Fruit fly (Drosophila melanogaster) whole organism, prepupa: ENCODE measurements around the gene hbt.

Experiments used
- Blimp-1 ChIP-seq: fragments of 200-800 bp; sonication (Bioruptor generic); optimal IDR thresholded peaks from 3 replicates; lab custom pipeline; 2017; ENCODE audit warnings: missing biosample characterization, missing genetic modification characterization, mild to moderate bottlenecking, moderate library complexity, missing genetic modification reagents
- CG10631 ChIP-seq: fragments of 200-800 bp; sonication (Bioruptor generic); optimal IDR thresholded peaks from 2 replicates; lab custom pipeline; 2016; ENCODE audit warnings: missing biosample characterization, missing genetic modification characterization
- CG10669 ChIP-seq: fragments of 200-800 bp; sonication (Bioruptor generic); optimal IDR thresholded peaks from 3 replicates; lab custom pipeline; 2018; ENCODE audit warnings: missing biosample characterization, mild to moderate bottlenecking, missing genetic modification characterization, moderate library complexity
- CG11294 ChIP-seq: fragments of 200-800 bp; sonication (Bioruptor generic); IDR thresholded peaks from 2 replicates; pipeline ENCODE4 v1.3.6; 2022; ENCODE audit warnings: missing biosample characterization, missing genetic modification characterization
- CG11762 ChIP-seq: fragments of 200-800 bp; sonication (Bioruptor generic); optimal IDR thresholded peaks from 3 replicates; lab custom pipeline; 2016; ENCODE audit warnings: missing biosample characterization, missing genetic modification characterization; ENCODE audit not compliant: insufficient read depth
- CG11902 ChIP-seq: fragments of 200-800 bp; sonication (Bioruptor generic); optimal IDR thresholded peaks from 3 replicates; lab custom pipeline; 2016; ENCODE audit warnings: missing biosample characterization, missing genetic modification characterization
- CG15336 ChIP-seq: fragments of 200-800 bp; sonication (Bioruptor generic); IDR thresholded peaks from 2 replicates; pipeline ENCODE4 v1.3.6; 2022; ENCODE audit warnings: missing biosample characterization, missing genetic modification characterization
- CG1621 ChIP-seq: fragments of 200-800 bp; sonication (Bioruptor generic); optimal IDR thresholded peaks from 3 replicates; lab custom pipeline; 2018; ENCODE audit warnings: missing biosample characterization, mild to moderate bottlenecking, missing genetic modification characterization
- CG16779 ChIP-seq: fragments of 200-800 bp; sonication (Bioruptor generic); optimal IDR thresholded peaks from 3 replicates; lab custom pipeline; 2017; ENCODE audit warnings: missing biosample characterization, mild to moderate bottlenecking, missing genetic modification characterization
- CG31627 ChIP-seq: fragments of 200-800 bp; sonication (Bioruptor generic); optimal IDR thresholded peaks from 3 replicates; lab custom pipeline; 2016; ENCODE audit warnings: missing biosample characterization, missing genetic modification characterization
- CG32006 ChIP-seq: fragments of 200-800 bp; sonication (Bioruptor generic); optimal IDR thresholded peaks from 3 replicates; lab custom pipeline; 2017; ENCODE audit warnings: missing biosample characterization, mild to moderate bottlenecking, missing genetic modification characterization
- CG34406 ChIP-seq: fragments of 200-800 bp; sonication (Bioruptor generic); optimal IDR thresholded peaks from 3 replicates; lab custom pipeline; 2016; ENCODE audit warnings: missing biosample characterization, missing genetic modification characterization
- CG3919 ChIP-seq: fragments of 200-800 bp; sonication (Bioruptor generic); optimal IDR thresholded peaks from 3 replicates; lab custom pipeline; 2016; ENCODE audit warnings: missing biosample characterization, missing genetic modification characterization
- CG4318 ChIP-seq: fragments of 200-800 bp; sonication (Bioruptor generic); optimal IDR thresholded peaks from 3 replicates; lab custom pipeline; 2017; ENCODE audit warnings: missing biosample characterization, mild to moderate bottlenecking, missing genetic modification characterization
- CG6163 ChIP-seq: fragments of 200-800 bp; sonication (Bioruptor generic); IDR thresholded peaks from 3 replicates; pipeline ENCODE4 v1.3.6; 2022; ENCODE audit warnings: missing biosample characterization, missing genetic modification characterization
- CG6792 ChIP-seq: fragments of 200-800 bp; sonication (Bioruptor generic); optimal IDR thresholded peaks from 3 replicates; lab custom pipeline; 2016; ENCODE audit warnings: missing biosample characterization, missing genetic modification characterization
- CG6808 ChIP-seq: fragments of 200-800 bp; sonication (Bioruptor generic); optimal IDR thresholded peaks from 3 replicates; lab custom pipeline; 2017; ENCODE audit warnings: missing biosample characterization, missing genetic modification characterization, mild to moderate bottlenecking, moderate library complexity, missing genetic modification reagents
- CG7368 ChIP-seq: fragments of 200-800 bp; sonication (Bioruptor generic); optimal IDR thresholded peaks from 3 replicates; lab custom pipeline; 2016; ENCODE audit warnings: missing biosample characterization, missing genetic modification characterization
- CG8119 ChIP-seq: fragments of 200-800 bp; sonication (Bioruptor generic); IDR thresholded peaks from 3 replicates; pipeline ENCODE4 v1.3.6; 2022; ENCODE audit warnings: missing biosample characterization, missing genetic modification characterization
- CG8632 ChIP-seq: fragments of 200-800 bp; sonication (Bioruptor generic); optimal IDR thresholded peaks from 3 replicates; lab custom pipeline; 2016; ENCODE audit warnings: missing biosample characterization, missing genetic modification characterization
- CG9139 ChIP-seq: fragments of 200-800 bp; sonication (Bioruptor generic); optimal IDR thresholded peaks from 3 replicates; lab custom pipeline; 2017; ENCODE audit warnings: missing biosample characterization, mild to moderate bottlenecking, missing genetic modification characterization
- Eip75B ChIP-seq: fragments of 200-800 bp; sonication (Bioruptor generic); optimal IDR thresholded peaks from 3 replicates; lab custom pipeline; 2016; ENCODE audit warnings: missing biosample characterization, missing genetic modification characterization
- Eip93F ChIP-seq: fragments of 200-800 bp; sonication (Bioruptor generic); optimal IDR thresholded peaks from 2 replicates; lab custom pipeline; 2016; ENCODE audit warnings: missing biosample characterization, mild to moderate bottlenecking, missing genetic modification characterization
- Ets21C ChIP-seq: fragments of 200-800 bp; sonication (Bioruptor generic); optimal IDR thresholded peaks from 3 replicates; lab custom pipeline; 2016; ENCODE audit warnings: missing biosample characterization, missing genetic modification characterization
- Gug ChIP-seq: fragments of 200-800 bp; sonication (Bioruptor generic); IDR thresholded peaks from 2 replicates; pipeline ENCODE4 v1.3.6; 2022; ENCODE audit warnings: missing biosample characterization, missing genetic modification characterization
- Hr38 ChIP-seq: sonication (Bioruptor generic); optimal IDR thresholded peaks from 2 replicates; lab custom pipeline; 2016; ENCODE audit warnings: missing biosample characterization, missing genetic modification characterization
- Hr39 ChIP-seq: fragments of 200-800 bp; sonication (Bioruptor generic); optimal IDR thresholded peaks from 2 replicates; lab custom pipeline; 2016; ENCODE audit warnings: missing biosample characterization, missing genetic modification characterization
- Hr4 ChIP-seq: fragments of 200-800 bp; sonication (Bioruptor generic); optimal IDR thresholded peaks from 3 replicates; lab custom pipeline; 2016; ENCODE audit warnings: missing biosample characterization, missing genetic modification characterization
- Lpt ChIP-seq: fragments of 200-800 bp; sonication (Bioruptor generic); optimal IDR thresholded peaks from 3 replicates; lab custom pipeline; 2016; ENCODE audit warnings: missing biosample characterization, missing genetic modification characterization
- OdsH ChIP-seq: fragments of 200-800 bp; sonication (Bioruptor generic); optimal IDR thresholded peaks from 3 replicates; lab custom pipeline; 2016; ENCODE audit warnings: missing biosample characterization, missing genetic modification characterization
- Smox ChIP-seq: fragments of 200-800 bp; sonication (Bioruptor generic); optimal IDR thresholded peaks from 3 replicates; lab custom pipeline; 2016; ENCODE audit warnings: missing biosample characterization, missing genetic modification characterization
- Sox102F ChIP-seq: fragments of 200-800 bp; sonication (Bioruptor generic); optimal IDR thresholded peaks from 2 replicates; lab custom pipeline; 2016; ENCODE audit warnings: missing biosample characterization, mild to moderate bottlenecking, missing genetic modification characterization
- Sox15 ChIP-seq: fragments of 200-800 bp; sonication (Bioruptor generic); optimal IDR thresholded peaks from 3 replicates; lab custom pipeline; 2016; ENCODE audit warnings: missing biosample characterization, missing genetic modification characterization
- achi ChIP-seq: fragments of 200-800 bp; sonication (Bioruptor generic); optimal IDR thresholded peaks from 3 replicates; lab custom pipeline; 2016; ENCODE audit warnings: missing biosample characterization, missing genetic modification characterization
- acj6 ChIP-seq: fragments of 200-800 bp; sonication (Bioruptor generic); optimal IDR thresholded peaks from 3 replicates; lab custom pipeline; 2016; ENCODE audit warnings: missing biosample characterization, missing genetic modification characterization
- dac ChIP-seq: fragments of 200-800 bp; sonication (Bioruptor generic); optimal IDR thresholded peaks from 2 replicates; lab custom pipeline; 2017; ENCODE audit warnings: missing biosample characterization, mild to moderate bottlenecking, missing genetic modification characterization
- dsx ChIP-seq: fragments of 200-800 bp; optimal IDR thresholded peaks from 3 replicates; lab custom pipeline; 2019; ENCODE audit warnings: missing biosample characterization, mild to moderate bottlenecking, missing genetic modification characterization, moderate library complexity; ENCODE audit not compliant: poor library complexity, severe bottlenecking
- eg ChIP-seq: fragments of 200-800 bp; sonication (Bioruptor generic); IDR thresholded peaks from 3 replicates; pipeline ENCODE4 v1.3.6; 2022; ENCODE audit warnings: missing biosample characterization, missing genetic modification characterization
- esn ChIP-seq: fragments of 200-800 bp; sonication (Bioruptor generic); optimal IDR thresholded peaks from 2 replicates; lab custom pipeline; 2016; ENCODE audit warnings: missing biosample characterization, mild to moderate bottlenecking, missing genetic modification characterization, moderate library complexity
- fd59A ChIP-seq: fragments of 200-800 bp; sonication (Bioruptor generic); optimal IDR thresholded peaks from 2 replicates; lab custom pipeline; 2017; ENCODE audit warnings: missing biosample characterization, mild to moderate bottlenecking, missing genetic modification characterization, missing genetic modification reagents
- fd85E ChIP-seq: fragments of 200-800 bp; sonication (Bioruptor generic); optimal IDR thresholded peaks from 3 replicates; lab custom pipeline; 2016; ENCODE audit warnings: missing biosample characterization, missing genetic modification characterization
- fkh ChIP-seq: fragments of 200-800 bp; sonication (Bioruptor generic); optimal IDR thresholded peaks from 3 replicates; lab custom pipeline; 2017; ENCODE audit warnings: missing biosample characterization, mild to moderate bottlenecking, missing genetic modification characterization, moderate library complexity
- lz ChIP-seq: fragments of 200-800 bp; sonication (Bioruptor generic); optimal IDR thresholded peaks from 3 replicates; lab custom pipeline; 2016; ENCODE audit warnings: missing biosample characterization, missing genetic modification characterization
- net ChIP-seq: fragments of 200-800 bp; sonication (Bioruptor generic); optimal IDR thresholded peaks from 3 replicates; lab custom pipeline; 2016; ENCODE audit warnings: missing biosample characterization, missing genetic modification characterization
- pdm3 ChIP-seq: fragments of 200-800 bp; sonication (Bioruptor generic); optimal IDR thresholded peaks from 3 replicates; lab custom pipeline; 2016; ENCODE audit warnings: missing biosample characterization, missing genetic modification characterization
- salr ChIP-seq, 2 experiments: fragments of 200-800 bp; sonication (Bioruptor generic); optimal IDR thresholded peaks; 3 replicates each; lab custom pipeline; 2016 to 2018; ENCODE audit warnings: missing biosample characterization in 2 of 2, missing genetic modification characterization in 2 of 2, mild to moderate bottlenecking in 1 of 2
- svp ChIP-seq: fragments of 200-800 bp; sonication (Bioruptor generic); peaks from one replicate; lab custom pipeline; 2016; ENCODE audit warnings: missing biosample characterization, missing genetic modification characterization
- topi ChIP-seq: fragments of 200-800 bp; sonication (Bioruptor generic); optimal IDR thresholded peaks from 3 replicates; lab custom pipeline; 2016; ENCODE audit warnings: missing biosample characterization, missing genetic modification characterization
- vri ChIP-seq: fragments of 200-800 bp; sonication (Bioruptor generic); optimal IDR thresholded peaks from 3 replicates; lab custom pipeline; 2016; ENCODE audit warnings: missing biosample characterization, mild to moderate bottlenecking, missing genetic modification characterization

hbt gene

dm6 chr2L:13289689-13290088, 41.2 kb downstream of the hbt start, which contains the start of gene CG31729 (continued):
- TF ChIP-seq CG4318 (GFP tag; lab: Kevin White, UChicago) (no peak), CG6808 (GFP tag; lab: Kevin White, UChicago) (no peak), Hr4 (GFP tag; lab: Kevin White, UChicago) (no peak), dsx (GFP tag; lab: Kevin White, UChicago) (no peak), esn (GFP tag; lab: Kevin White, UChicago) (peak; percentile 44), acj6 (GFP tag; lab: Kevin White, UChicago) (peak; percentile 15), CG15336 (GFP tag; lab: Robert Waterston, UW) (no peak), salr (GFP tag; optimal IDR thresholded peaks at IDR 0.05; lab: Kevin White, UChicago) (no peak), lz (peak; percentile 22), CG32006 (no peak), Smox (GFP tag; lab: Kevin White, UChicago) (no peak), dac (GFP tag; lab: Kevin White, UChicago) (no peak), CG10631 (GFP tag; lab: Kevin White, UChicago) (peak; percentile 2)

- TF ChIP-seq Eip75B, result no peak
- no peak for TF ChIP-seq fd59A (GFP tag; lab: Kevin White, UChicago)
- TF ChIP-seq fkh (GFP tag; lab: Kevin White, UChicago), result no peak
- no peak for TF ChIP-seq Hr4 (GFP tag; lab: Kevin White, UChicago)
- no peak for TF ChIP-seq CG16779
- peak; percentile 54 for TF ChIP-seq CG4318 (GFP tag; lab: Kevin White, UChicago)
- TF ChIP-seq acj6 (GFP tag; lab: Kevin White, UChicago), result peak; percentile 70
- TF ChIP-seq OdsH (GFP tag; lab: Kevin White, UChicago), result peak; percentile 77
- peak; percentile 47 for TF ChIP-seq CG34406 (GFP tag; lab: Kevin White, UChicago)
- peak; percentile 37 for TF ChIP-seq Sox15 (GFP tag; lab: Kevin White, UChicago)
- TF ChIP-seq fd85E (GFP tag; lab: Kevin White, UChicago), result no peak
- no peak for TF ChIP-seq CG9139
- TF ChIP-seq dac (GFP tag; lab: Kevin White, UChicago), result peak; percentile 33
- TF ChIP-seq Ets21C, result peak; percentile 9
- peak; percentile 60 for TF ChIP-seq esn (GFP tag; lab: Kevin White, UChicago)
- TF ChIP-seq eg (GFP tag; lab: Robert Waterston, UW), result no peak
- TF ChIP-seq net, result no peak
- peak; percentile 69 for TF ChIP-seq achi (GFP tag; lab: Kevin White, UChicago)
- TF ChIP-seq Sox102F, result no peak
- no peak for TF ChIP-seq CG7368
- TF ChIP-seq CG10669 (GFP tag; lab: Kevin White, UChicago), result no peak
- no peak for TF ChIP-seq topi (GFP tag; lab: Kevin White, UChicago)
- no peak for TF ChIP-seq salr (GFP tag; optimal IDR thresholded peaks at IDR 0.05; lab: Kevin White, UChicago)
- TF ChIP-seq CG11902 (GFP tag; lab: Kevin White, UChicago), result peak; percentile 34
- TF ChIP-seq Eip93F (GFP tag; lab: Kevin White, UChicago), result no peak
- TF ChIP-seq Lpt (GFP tag; lab: Kevin White, UChicago), result no peak
- no peak for TF ChIP-seq CG6808 (GFP tag; lab: Kevin White, UChicago)
- TF ChIP-seq pdm3 (GFP tag; lab: Kevin White, UChicago), result no peak
- TF ChIP-seq svp (GFP tag; lab: Kevin White, UChicago), result no peak
- TF ChIP-seq CG31627, result no peak
- TF ChIP-seq Gug (GFP tag; lab: Robert Waterston, UW), result no peak
- TF ChIP-seq Smox (GFP tag; lab: Kevin White, UChicago), result no peak
- TF ChIP-seq CG3919 (GFP tag; lab: Kevin White, UChicago), result no peak
- TF ChIP-seq CG1621, result no peak
- TF ChIP-seq Hr39 (GFP tag; lab: Kevin White, UChicago), result peak; percentile 14
- no peak for TF ChIP-seq CG15336 (GFP tag; lab: Robert Waterston, UW)
- peak; percentile 28 for TF ChIP-seq Blimp-1 (GFP tag; lab: Kevin White, UChicago)
- no peak for TF ChIP-seq dsx (GFP tag; lab: Kevin White, UChicago)
- no peak for TF ChIP-seq CG11294 (GFP tag; lab: Robert Waterston, UW)
- TF ChIP-seq CG11762, result no peak
- peak; percentile 48 for TF ChIP-seq CG6792 (GFP tag; lab: Kevin White, UChicago)
- TF ChIP-seq CG8632 (GFP tag; lab: Kevin White, UChicago), result peak; percentile 40
- no peak for TF ChIP-seq CG6163 (GFP tag; lab: Robert Waterston, UW)
- TF ChIP-seq CG8119 (GFP tag; lab: Robert Waterston, UW), result no peak; the same call in 1 of the 3 replicates
- no peak for TF ChIP-seq vri (GFP tag; lab: Kevin White, UChicago)
- TF ChIP-seq Hr38, result no peak
Observed at dm6 chr2L:13286456-13286855, 44.5 kb downstream of the hbt start, which contains the start of the genes Drep4 and Uvrag. Gene Drep4 (minus strand): TSS chr2L:13286462. Gene Uvrag (plus strand): TSS chr2L:13286777.
